Fruit fly (Drosophila melanogaster) whole organism, embryonic: ENCODE data around the gene CG14269.

Experiments used
- Antp ChIP-seq: fragments of 200-800 bp; sonication (Bioruptor generic); optimal IDR thresholded peaks from 3 replicates; lab custom pipeline; 2016; ENCODE audit warnings: missing biosample characterization, missing genetic modification characterization
- BEAF-32 ChIP-seq: fragments of 200-800 bp; sonication (Bioruptor generic); optimal IDR thresholded peaks from 3 replicates; lab custom pipeline; 2017; ENCODE audit warnings: missing biosample characterization, missing genetic modification characterization, mild to moderate bottlenecking, moderate library complexity, missing genetic modification reagents
- BtbVII ChIP-seq: fragments of 200-800 bp; sonication (Bioruptor generic); optimal IDR thresholded peaks from 3 replicates; lab custom pipeline; 2017; ENCODE audit warnings: missing biosample characterization, mild to moderate bottlenecking, missing genetic modification characterization
- C15 ChIP-seq: fragments of 200-800 bp; sonication (Bioruptor generic); IDR thresholded peaks from 3 replicates; pipeline ENCODE4 v1.3.6; 2022; ENCODE audit warnings: missing biosample characterization, missing genetic modification characterization
- CG10959 ChIP-seq: fragments of 200-800 bp; sonication (Bioruptor generic); IDR thresholded peaks from 2 replicates; pipeline ENCODE4 v1.3.6; 2022; ENCODE audit warnings: missing biosample characterization, missing genetic modification characterization
- CG1233 ChIP-seq: fragments of 200-800 bp; sonication (Bioruptor generic); optimal IDR thresholded peaks from 4 replicates; lab custom pipeline; 2018; ENCODE audit warnings: missing biosample characterization, mild to moderate bottlenecking, missing genetic modification characterization
- CG12744 ChIP-seq: fragments of 200-800 bp; sonication (Bioruptor generic); optimal IDR thresholded peaks from 2 replicates; lab custom pipeline; 2016; ENCODE audit warnings: missing biosample characterization, missing genetic modification characterization
- CG12942 ChIP-seq: fragments of 200-800 bp; sonication (Bioruptor generic); optimal IDR thresholded peaks from 3 replicates; lab custom pipeline; 2016; ENCODE audit warnings: missing biosample characterization, missing genetic modification characterization
- CG13624 ChIP-seq: fragments of 200-800 bp; sonication (Bioruptor generic); optimal IDR thresholded peaks from 2 replicates; lab custom pipeline; 2016; ENCODE audit warnings: missing biosample characterization, missing genetic modification characterization
- CG15073 ChIP-seq: fragments of 200-800 bp; sonication (Bioruptor generic); optimal IDR thresholded peaks from 2 replicates; lab custom pipeline; 2016; ENCODE audit warnings: missing biosample characterization, missing genetic modification characterization
- CG1529 ChIP-seq: fragments of 200-800 bp; sonication (Bioruptor generic); optimal IDR thresholded peaks from 3 replicates; lab custom pipeline; 2018; ENCODE audit warnings: missing biosample characterization, missing genetic modification characterization
- CG1647 ChIP-seq: fragments of 200-800 bp; sonication (Bioruptor generic); optimal IDR thresholded peaks from 3 replicates; lab custom pipeline; 2016; ENCODE audit warnings: missing biosample characterization, missing genetic modification characterization
- CG17359 ChIP-seq: fragments of 200-800 bp; sonication (Bioruptor generic); optimal IDR thresholded peaks from 3 replicates; lab custom pipeline; 2018; ENCODE audit warnings: missing biosample characterization, mild to moderate bottlenecking, missing genetic modification characterization, moderate library complexity
- CG31388 ChIP-seq: fragments of 200-800 bp; sonication (Bioruptor generic); optimal IDR thresholded peaks from 2 replicates; lab custom pipeline; 2016; ENCODE audit warnings: missing biosample characterization, missing genetic modification characterization
- CG43689 ChIP-seq: fragments of 200-800 bp; sonication (Bioruptor generic); IDR thresholded peaks from 2 replicates; pipeline ENCODE4 v1.3.6; 2022; ENCODE audit warnings: missing biosample characterization, missing genetic modification characterization
- CG7372 ChIP-seq: fragments of 200-800 bp; sonication (Bioruptor generic); IDR thresholded peaks from 2 replicates; pipeline ENCODE4 v1.3.6; 2022; ENCODE audit warnings: missing biosample characterization, missing genetic modification characterization
- CG7786 ChIP-seq: fragments of 200-800 bp; sonication (Bioruptor generic); optimal IDR thresholded peaks from 2 replicates; lab custom pipeline; 2016; ENCODE audit warnings: missing biosample characterization, missing genetic modification characterization
- CG8388 ChIP-seq: fragments of 200-800 bp; sonication (Bioruptor generic); optimal IDR thresholded peaks from 2 replicates; lab custom pipeline; 2019; ENCODE audit warnings: missing biosample characterization, mild to moderate bottlenecking, missing genetic modification characterization, moderate library complexity
- CG9727 ChIP-seq: fragments of 200-800 bp; sonication (Bioruptor generic); optimal IDR thresholded peaks from 3 replicates; lab custom pipeline; 2017; ENCODE audit warnings: missing biosample characterization, mild to moderate bottlenecking, missing genetic modification characterization
- Chrac-16 ChIP-seq: fragments of 200-800 bp; sonication (Bioruptor generic); optimal IDR thresholded peaks from 3 replicates; lab custom pipeline; 2016; ENCODE audit warnings: missing biosample characterization, missing genetic modification characterization
- Elba2 ChIP-seq: fragments of 200-800 bp; sonication (Bioruptor generic); optimal IDR thresholded peaks from 3 replicates; lab custom pipeline; 2016; ENCODE audit warnings: missing biosample characterization, missing genetic modification characterization
- Ets65A ChIP-seq: fragments of 200-800 bp; sonication (Bioruptor generic); peaks from one replicate; lab custom pipeline; 2016; ENCODE audit warnings: missing biosample characterization, missing genetic modification characterization
- Ets97D ChIP-seq: fragments of 200-800 bp; sonication (Bioruptor generic); optimal IDR thresholded peaks from 3 replicates; lab custom pipeline; 2016; ENCODE audit warnings: missing biosample characterization, missing genetic modification characterization
- HLHmδ ChIP-seq: fragments of 200-800 bp; sonication (Bioruptor generic); optimal IDR thresholded peaks from 2 replicates; lab custom pipeline; 2018; ENCODE audit warnings: missing biosample characterization, mild to moderate bottlenecking, missing genetic modification characterization, moderate library complexity
- Hr51 ChIP-seq, 2 experiments: fragments of 200-800 bp; sonication (Bioruptor generic); optimal IDR thresholded peaks; 2 replicates in 1 of 2; 3 replicates in 1 of 2; lab custom pipeline; 2016 to 2018; ENCODE audit warnings: missing biosample characterization in 2 of 2, missing genetic modification characterization in 2 of 2, mild to moderate bottlenecking in 1 of 2, moderate library complexity in 1 of 2
- MTF-1 ChIP-seq: fragments of 200-800 bp; sonication (Bioruptor generic); optimal IDR thresholded peaks from 2 replicates; lab custom pipeline; 2018; ENCODE audit warnings: missing biosample characterization, mild to moderate bottlenecking, missing genetic modification characterization, borderline replicate concordance
- Mes4 ChIP-seq: fragments of 200-800 bp; sonication (Bioruptor generic); optimal IDR thresholded peaks from 2 replicates; lab custom pipeline; 2016; ENCODE audit warnings: missing biosample characterization, missing genetic modification characterization
- NfI ChIP-seq: fragments of 200-800 bp; sonication (Bioruptor generic); optimal IDR thresholded peaks from 3 replicates; lab custom pipeline; 2018; ENCODE audit warnings: missing biosample characterization, mild to moderate bottlenecking, missing genetic modification characterization, moderate library complexity
- Oli ChIP-seq: fragments of 200-800 bp; sonication (Bioruptor generic); optimal IDR thresholded peaks from 2 replicates; lab custom pipeline; 2018; ENCODE audit warnings: missing biosample characterization, mild to moderate bottlenecking, missing genetic modification characterization, moderate library complexity
- Poxn ChIP-seq: fragments of 200-800 bp; sonication (Bioruptor generic); IDR thresholded peaks from 2 replicates; pipeline ENCODE4 v1.3.6; 2022; ENCODE audit warnings: missing biosample characterization, missing genetic modification characterization
- Scr ChIP-seq: fragments of 200-800 bp; sonication (Bioruptor generic); IDR thresholded peaks from 2 replicates; pipeline ENCODE4 v1.3.6; 2022; ENCODE audit warnings: missing biosample characterization, missing genetic modification characterization; ENCODE audit not compliant: partially characterized antibody
- Vsx1 ChIP-seq: fragments of 200-800 bp; sonication (Bioruptor generic); optimal IDR thresholded peaks from 2 replicates; lab custom pipeline; 2017; ENCODE audit warnings: missing biosample characterization, mild to moderate bottlenecking, missing genetic modification characterization, missing genetic modification reagents
- ara ChIP-seq: fragments of 200-800 bp; sonication (Bioruptor generic); IDR thresholded peaks from 2 replicates; pipeline ENCODE4 v1.3.6; 2022; ENCODE audit warnings: missing biosample characterization, missing genetic modification characterization
- bbx ChIP-seq: fragments of 200-800 bp; sonication (Bioruptor generic); IDR thresholded peaks from 2 replicates; pipeline ENCODE4 v1.3.6; 2022; ENCODE audit warnings: missing biosample characterization, missing genetic modification characterization; ENCODE audit not compliant: partially characterized antibody
- bowl ChIP-seq: fragments of 200-800 bp; sonication (Bioruptor generic); IDR thresholded peaks from 2 replicates; pipeline ENCODE4 v1.3.6; 2022; ENCODE audit warnings: missing biosample characterization, missing genetic modification characterization
- crp ChIP-seq, 2 experiments: fragments of 200-800 bp; sonication (Bioruptor generic); optimal IDR thresholded peaks; 2 replicates in 1 of 2; 3 replicates in 1 of 2; lab custom pipeline; 2017; ENCODE audit warnings: missing biosample characterization in 2 of 2, missing genetic modification characterization in 2 of 2, mild to moderate bottlenecking in 1 of 2, moderate library complexity in 1 of 2
- dpn ChIP-seq, 2 experiments: fragments of 200-800 bp; sonication (Bioruptor generic); optimal IDR thresholded peaks; 3 replicates each; lab custom pipeline; 2016; ENCODE audit warnings: missing biosample characterization in 2 of 2, missing genetic modification characterization in 2 of 2
- exex ChIP-seq: fragments of 200-800 bp; sonication (Bioruptor generic); optimal IDR thresholded peaks from 4 replicates; lab custom pipeline; 2018; ENCODE audit warnings: missing biosample characterization, mild to moderate bottlenecking, missing genetic modification characterization, moderate library complexity
- fru ChIP-seq: fragments of >200 bp; optimal IDR thresholded peaks from 2 replicates; lab custom pipeline; 2017
- gt ChIP-seq: fragments of 200-800 bp; sonication (Bioruptor generic); IDR thresholded peaks from 2 replicates; pipeline ENCODE4 v1.3.6; 2022; ENCODE audit warnings: missing biosample characterization, missing genetic modification characterization
- hbn ChIP-seq: fragments of 200-800 bp; sonication (Bioruptor generic); IDR thresholded peaks from 2 replicates; pipeline ENCODE4 v1.3.6; 2022; ENCODE audit warnings: missing biosample characterization, missing genetic modification characterization; ENCODE audit not compliant: partially characterized antibody
- hth ChIP-seq: fragments of >200 bp; optimal IDR thresholded peaks from 2 replicates; lab custom pipeline; 2017; ENCODE audit warnings: inconsistent platforms
- jumu ChIP-seq: fragments of 200-800 bp; sonication (Bioruptor generic); optimal IDR thresholded peaks from 3 replicates; lab custom pipeline; 2016; ENCODE audit warnings: missing biosample characterization, missing genetic modification characterization
- mld ChIP-seq: fragments of 200-800 bp; sonication (Bioruptor generic); IDR thresholded peaks from 3 replicates; pipeline ENCODE4 v1.3.6; 2022; ENCODE audit warnings: missing biosample characterization, missing genetic modification characterization; ENCODE audit not compliant: partially characterized antibody
- nerfin-1 ChIP-seq: fragments of 200-800 bp; sonication (Bioruptor generic); optimal IDR thresholded peaks from 3 replicates; lab custom pipeline; 2019; ENCODE audit warnings: missing biosample characterization, mild to moderate bottlenecking, missing genetic modification characterization, moderate library complexity
- salm ChIP-seq: fragments of 200-800 bp; sonication (Bioruptor generic); optimal IDR thresholded peaks from 2 replicates; lab custom pipeline; 2018; ENCODE audit warnings: missing biosample characterization, mild to moderate bottlenecking, missing genetic modification characterization
- sob ChIP-seq: fragments of 200-800 bp; sonication (Bioruptor generic); IDR thresholded peaks from 2 replicates; pipeline ENCODE4 v1.3.6; 2022; ENCODE audit warnings: missing biosample characterization, missing genetic modification characterization
- sqz ChIP-seq: fragments of 200-800 bp; sonication (Bioruptor generic); optimal IDR thresholded peaks from 3 replicates; lab custom pipeline; 2018; ENCODE audit warnings: missing biosample characterization, mild to moderate bottlenecking, missing genetic modification characterization
- zf30C ChIP-seq: fragments of 200-800 bp; sonication (Bioruptor generic); optimal IDR thresholded peaks from 3 replicates; lab custom pipeline; 2018; ENCODE audit warnings: missing biosample characterization, mild to moderate bottlenecking, missing genetic modification characterization

Gene CG14269

dm6 chrX:3474476-3475439 is 39.2 kb upstream of the CG14269 start, which contains the start of gene CG12206 (continued):
- TF ChIP-seq CG12942 (GFP tag; lab: Kevin White, UChicago) (peak; percentile 18), salm (tag; lab: Kevin White, UChicago) (peak; percentile 23), exex (peak; percentile 3), CG7372 (GFP tag; lab: Robert Waterston, UW) (no peak), sob (GFP tag; lab: Robert Waterston, UW) (peak; percentile 39; the same call in 1 of the 2 replicates), MTF-1 (GFP tag; lab: Kevin White, UChicago) (no peak), Scr (GFP tag; lab: Robert Waterston, UW) (no peak), Ets65A (peak; percentile 74), Poxn (GFP tag; lab: Robert Waterston, UW) (no peak), crp (GFP tag; optimal IDR thresholded peaks at IDR 0.05; lab: Kevin White, UChicago) (no peak), hbn (GFP tag; lab: Robert Waterston, UW) (no peak), Antp (GFP tag; lab: Kevin White, UChicago) (no peak), hth (no peak), NfI (GFP tag; lab: Kevin White, UChicago) (peak; percentile 52), CG17359 (tag; lab: Kevin White, UChicago) (peak; percentile 64), nerfin-1 (tag; lab: Kevin White, UChicago) (peak; percentile 42), ara (peak; percentile 43; the same call in 1 of the 2 replicates), CG1529 (no peak), mld (GFP tag; lab: Robert Waterston, UW) (no peak), bbx (GFP tag; lab: Robert Waterston, UW) (no peak), gt (GFP tag; lab: Robert Waterston, UW) (no peak), Hr51 (GFP tag; optimal IDR thresholded peaks at IDR 0.05; lab: Kevin White, UChicago) (peak in 1 of 2 experiments; percentile 74), CG10959 (GFP tag; lab: Robert Waterston, UW) (no peak), BtbVII (GFP tag; lab: Kevin White, UChicago) (peak; percentile 62), CG9727 (GFP tag; lab: Kevin White, UChicago) (peak; percentile 64), CG7786 (GFP tag; lab: Kevin White, UChicago) (no peak), sqz (GFP tag; lab: Kevin White, UChicago) (peak; percentile 91), CG1233 (GFP tag; lab: Kevin White, UChicago) (peak; percentile 52), BEAF-32 (no peak), jumu (GFP tag; lab: Kevin White, UChicago) (no peak), HLHmδ (GFP tag; lab: Kevin White, UChicago) (no peak), CG13624 (GFP tag; lab: Kevin White, UChicago) (no peak), Oli (peak; percentile 57), CG31388 (GFP tag; lab: Kevin White, UChicago) (no peak), fru (lab: Kevin White, UChicago) (no peak), Elba2 (GFP tag; lab: Kevin White, UChicago) (no peak), CG1647 (GFP tag; lab: Kevin White, UChicago) (no peak), CG12744 (no peak), bowl (GFP tag; lab: Robert Waterston, UW) (no peak), Ets97D (GFP tag; lab: Kevin White, UChicago) (no peak), CG43689 (GFP tag; lab: Robert Waterston, UW) (no peak), zf30C (no peak), C15 (GFP tag; lab: Robert Waterston, UW) (no peak), Mes4 (GFP tag; lab: Kevin White, UChicago) (no peak), Chrac-16 (GFP tag; lab: Kevin White, UChicago) (peak; percentile 0), Vsx1 (GFP tag; lab: Kevin White, UChicago) (peak; percentile 77), CG15073 (GFP tag; lab: Kevin White, UChicago) (no peak), CG8388 (GFP tag; lab: Kevin White, UChicago) (peak; percentile 57), dpn (GFP tag; optimal IDR thresholded peaks at IDR 0.05; lab: Kevin White, UChicago) (peak in 1 of 2 experiments; percentile 31)
